Worm (Caenorhabditis elegans) whole organism, L3 larva: Measurements from ENCODE around the gene tag-342.

ENCODE experiments used
- R02D3.7 ChIP-seq: fragments of 150-350 bp; optimal IDR thresholded peaks from 2 replicates; lab custom pipeline; 2014; ENCODE audit warnings: missing biosample characterization, missing genetic modification characterization
- ZK546.5 ChIP-seq: sonication (generic microtip); optimal IDR thresholded peaks from 2 replicates; lab custom pipeline; 2017; ENCODE audit warnings: missing biosample characterization, missing genetic modification characterization
- aly-2 ChIP-seq: fragments of 150-350 bp; optimal IDR thresholded peaks from 2 replicates; lab custom pipeline; 2014; ENCODE audit warnings: missing biosample characterization, missing genetic modification characterization
- ama-1 ChIP-seq: fragments of 150-350 bp; optimal IDR thresholded peaks from 2 replicates; lab custom pipeline; 2018
- ceh-82 ChIP-seq: fragments of 150-350 bp; optimal IDR thresholded peaks from 2 replicates; lab custom pipeline; 2014; ENCODE audit warnings: missing biosample characterization, missing genetic modification characterization
- ceh-9 ChIP-seq: sonication (generic microtip); optimal IDR thresholded peaks from 2 replicates; lab custom pipeline; 2018; ENCODE audit warnings: missing biosample characterization, missing genetic modification characterization
- daf-12 ChIP-seq: fragments of 150-350 bp; optimal IDR thresholded peaks from 2 replicates; lab custom pipeline; 2014; ENCODE audit warnings: missing biosample characterization, missing genetic modification reagents, missing genetic modification characterization
- egl-27 ChIP-seq: sonication (generic microtip); optimal IDR thresholded peaks from 4 replicates; lab custom pipeline; 2017; ENCODE audit warnings: missing biosample characterization, missing genetic modification reagents, missing genetic modification characterization
- egl-5 ChIP-seq: fragments of 150-350 bp; optimal IDR thresholded peaks from 2 replicates; lab custom pipeline; 2017; ENCODE audit warnings: missing biosample characterization, missing genetic modification reagents, missing genetic modification characterization, inconsistent platforms
- elt-1 ChIP-seq: fragments of 150-350 bp; optimal IDR thresholded peaks from 2 replicates; lab custom pipeline; 2014; ENCODE audit warnings: missing biosample characterization, missing genetic modification characterization
- elt-2 ChIP-seq: sonication (generic microtip); optimal IDR thresholded peaks from 2 replicates; lab custom pipeline; 2016; ENCODE audit warnings: missing genetic modification reagents, mild to moderate bottlenecking, missing genetic modification characterization, missing compliant biosample characterization
- elt-3 ChIP-seq, 3 experiments: fragments of 150-350 bp in 1 of 3; sonication (generic microtip) in 2 of 3; optimal IDR thresholded peaks; 2 replicates in 2 of 3; 4 replicates in 1 of 3; lab custom pipeline; 2014 to 2017; ENCODE audit warnings: missing biosample characterization in 3 of 3, missing genetic modification characterization in 3 of 3
- eor-1 ChIP-seq, 2 experiments: fragments of 150-350 bp; optimal IDR thresholded peaks; 2 replicates each; lab custom pipeline; 2014 to 2018; ENCODE audit warnings: missing biosample characterization in 2 of 2, missing genetic modification characterization in 2 of 2
- fkh-10 ChIP-seq: sonication (generic microtip); optimal IDR thresholded peaks from 2 replicates; lab custom pipeline; 2017; ENCODE audit warnings: missing biosample characterization, missing genetic modification reagents, missing genetic modification characterization
- fkh-2 ChIP-seq: fragments of 150-350 bp; optimal IDR thresholded peaks from 2 replicates; lab custom pipeline; 2014; ENCODE audit warnings: missing biosample characterization, missing genetic modification reagents, missing genetic modification characterization
- hmg-11 ChIP-seq: sonication (generic microtip); optimal IDR thresholded peaks from 2 replicates; lab custom pipeline; 2016; ENCODE audit warnings: missing genetic modification characterization, missing compliant biosample characterization
- lin-15B ChIP-seq: fragments of 150-350 bp; optimal IDR thresholded peaks from 2 replicates; lab custom pipeline; 2014; ENCODE audit warnings: missing biosample characterization, missing genetic modification characterization
- lin-39 ChIP-seq: fragments of 150-350 bp; optimal IDR thresholded peaks from 2 replicates; lab custom pipeline; 2018; ENCODE audit warnings: missing biosample characterization, missing genetic modification reagents, missing genetic modification characterization
- lsy-12 ChIP-seq: sonication (generic microtip); optimal IDR thresholded peaks from 2 replicates; lab custom pipeline; 2016; ENCODE audit warnings: mild to moderate bottlenecking, missing genetic modification characterization, missing compliant biosample characterization
- mdl-1 ChIP-seq: fragments of 150-350 bp; optimal IDR thresholded peaks from 2 replicates; lab custom pipeline; 2014; ENCODE audit warnings: missing biosample characterization, missing genetic modification characterization
- mml-1 ChIP-seq: fragments of 150-350 bp; sonication (generic microtip); optimal IDR thresholded peaks from 3 replicates; lab custom pipeline; 2014; ENCODE audit warnings: missing biosample characterization, missing genetic modification characterization
- nfya-1 ChIP-seq: sonication (generic microtip); optimal IDR thresholded peaks from 2 replicates; lab custom pipeline; 2017; ENCODE audit warnings: missing genetic modification characterization, mild to moderate bottlenecking, missing compliant biosample characterization, antibody characterized with exemption, moderate library complexity; ENCODE audit not compliant: insufficient read depth
- nhr-11 ChIP-seq: fragments of 150-350 bp; optimal IDR thresholded peaks from 2 replicates; lab custom pipeline; 2014; ENCODE audit warnings: missing biosample characterization, missing genetic modification characterization
- nhr-23 ChIP-seq: fragments of 150-350 bp; optimal IDR thresholded peaks from 2 replicates; lab custom pipeline; 2014; ENCODE audit warnings: missing biosample characterization, missing genetic modification reagents, missing genetic modification characterization
- nhr-237 ChIP-seq: fragments of 150-350 bp; optimal IDR thresholded peaks from 2 replicates; lab custom pipeline; 2014; ENCODE audit warnings: missing biosample characterization, missing genetic modification characterization
- nhr-25 ChIP-seq: sonication (generic microtip); optimal IDR thresholded peaks from 2 replicates; lab custom pipeline; 2017; ENCODE audit warnings: missing biosample characterization, missing genetic modification characterization
- nhr-43 ChIP-seq: sonication (generic microtip); optimal IDR thresholded peaks from 2 replicates; lab custom pipeline; 2016; ENCODE audit warnings: mild to moderate bottlenecking, missing genetic modification characterization, missing compliant biosample characterization; ENCODE audit not compliant: poor library complexity, severe bottlenecking
- nhr-67 ChIP-seq: fragments of 150-350 bp; optimal IDR thresholded peaks from 2 replicates; lab custom pipeline; 2014; ENCODE audit warnings: missing biosample characterization, missing genetic modification characterization
- nhr-76 ChIP-seq: fragments of 150-350 bp; sonication (generic microtip); optimal IDR thresholded peaks from 5 replicates; lab custom pipeline; 2014; ENCODE audit warnings: missing biosample characterization, missing genetic modification characterization
- nhr-77 ChIP-seq: fragments of 150-350 bp; optimal IDR thresholded peaks from 2 replicates; lab custom pipeline; 2014; ENCODE audit warnings: missing biosample characterization, missing genetic modification characterization
- pha-4 ChIP-seq: fragments of 150-350 bp; optimal IDR thresholded peaks from 2 replicates; lab custom pipeline; 2014; ENCODE audit warnings: missing biosample characterization, missing genetic modification reagents, missing genetic modification characterization
- pqm-1 ChIP-seq: fragments of 150-350 bp; optimal IDR thresholded peaks from 2 replicates; lab custom pipeline; 2017; ENCODE audit warnings: missing biosample characterization, missing genetic modification characterization, inconsistent platforms
- sea-2 ChIP-seq: fragments of 150-350 bp; sonication (generic microtip); optimal IDR thresholded peaks from 4 replicates; lab custom pipeline; 2014; ENCODE audit warnings: missing biosample characterization, missing genetic modification reagents, missing genetic modification characterization
- tbx-2 ChIP-seq: sonication (generic microtip); optimal IDR thresholded peaks from 2 replicates; lab custom pipeline; 2016; ENCODE audit warnings: mild to moderate bottlenecking, missing genetic modification characterization, missing compliant biosample characterization
- unc-62 ChIP-seq: fragments of 150-350 bp; sonication (generic microtip); optimal IDR thresholded peaks from 4 replicates; lab custom pipeline; 2014; ENCODE audit warnings: missing biosample characterization, missing genetic modification reagents, missing genetic modification characterization
- zag-1 ChIP-seq: fragments of 150-350 bp; optimal IDR thresholded peaks from 2 replicates; lab custom pipeline; 2014; ENCODE audit warnings: missing biosample characterization, missing genetic modification characterization
- ztf-11 ChIP-seq: fragments of 150-350 bp; optimal IDR thresholded peaks from 2 replicates; lab custom pipeline; 2014; ENCODE audit warnings: missing biosample characterization, missing genetic modification characterization
- ztf-4 ChIP-seq: fragments of 150-350 bp; optimal IDR thresholded peaks from 2 replicates; lab custom pipeline; 2014; ENCODE audit warnings: missing biosample characterization, missing genetic modification characterization

tag-342 gene

DNA sequence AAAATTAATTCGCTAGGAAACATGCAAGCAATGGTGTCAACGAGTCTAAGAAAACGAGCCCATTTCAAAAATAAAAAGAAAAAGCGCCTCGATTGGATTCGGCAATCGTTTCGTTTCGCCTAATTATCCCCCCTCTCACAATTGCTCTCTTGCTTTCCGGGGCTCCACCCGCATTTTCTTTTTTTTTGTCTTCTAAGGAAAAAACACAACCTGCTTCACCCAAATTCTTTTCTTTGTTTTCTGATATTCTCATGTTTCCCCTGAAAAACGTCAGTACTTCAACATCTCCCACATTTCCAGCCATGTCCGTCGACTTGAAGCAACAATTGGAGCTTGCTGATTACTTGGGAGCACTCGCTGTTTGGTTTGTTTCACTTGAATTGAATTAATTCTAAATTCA lies 20.5 kb downstream of the tag-342 start, which contains the start of gene nlp-36:
nlp-36 (plus strand) TSS at position 301 of the 400 bp plus-strand sequence.
- TF ChIP-seq eor-1 (tag; optimal IDR thresholded peaks at IDR 0.05; lab: Kevin White, UChicago) (no peak), unc-62 (GFP tag; lab: Kevin White, UChicago) (no peak), tbx-2 (tag; lab: Kevin White, UChicago) (no peak), nhr-43 (tag; lab: Kevin White, UChicago) (no peak), nhr-25 (tag; lab: Kevin White, UChicago) (no peak), ztf-11 (tag; lab: Kevin White, UChicago) (no peak), egl-27 (tag; lab: Kevin White, UChicago) (no peak), nhr-67 (tag; lab: Kevin White, UChicago) (no peak), fkh-2 (tag; lab: Kevin White, UChicago) (no peak), mml-1 (tag; lab: Kevin White, UChicago) (no peak), hmg-11 (tag; lab: Kevin White, UChicago) (no peak), pqm-1 (tag; lab: Kevin White, UChicago) (no peak), sea-2 (GFP tag; lab: Kevin White, UChicago) (no peak), zag-1 (no peak), ZK546.5 (tag; lab: Kevin White, UChicago) (no peak), nfya-1 (no peak), ama-1 (lab: Kevin White, UChicago) (no peak), ztf-4 (tag; lab: Kevin White, UChicago) (no peak)
- TF ChIP-seq, all 47 proteins: peak for 0

DNA sequence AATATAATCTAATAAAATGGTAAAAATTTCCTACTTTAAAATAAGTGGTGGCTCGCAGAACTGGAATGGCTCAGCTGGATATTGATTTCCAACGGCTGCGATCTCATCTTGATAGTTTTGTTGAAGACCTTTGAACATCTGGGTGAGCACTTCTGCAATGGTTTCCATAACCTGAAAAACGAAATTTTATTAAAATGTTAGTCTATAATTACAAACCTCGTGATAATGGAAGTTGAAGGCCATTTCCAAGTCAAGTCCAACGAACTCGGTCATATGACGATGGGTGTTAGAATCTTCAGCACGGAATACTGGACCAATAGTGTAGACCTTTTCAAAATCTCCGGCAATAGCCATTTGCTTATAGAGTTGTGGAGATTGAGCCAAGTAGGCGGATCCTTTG lies 21.8 kb downstream of the tag-342 start:
- TF ChIP-seq ceh-82, result no peak
- no peak for TF ChIP-seq lin-39 (tag; lab: Kevin White, UChicago)
- TF ChIP-seq elt-1 (tag; lab: Kevin White, UChicago), result no peak
- TF ChIP-seq fkh-2 (tag; lab: Kevin White, UChicago), result no peak
- TF ChIP-seq mdl-1 (tag; lab: Kevin White, UChicago), result no peak
- TF ChIP-seq elt-3 (tag; optimal IDR thresholded peaks at IDR 0.05; lab: Kevin White, UChicago), result no peak
- no peak for TF ChIP-seq ceh-9 (tag; lab: Kevin White, UChicago)
- TF ChIP-seq egl-5 (tag; lab: Kevin White, UChicago), result no peak
- no peak for TF ChIP-seq ztf-11 (tag; lab: Kevin White, UChicago)
- TF ChIP-seq zag-1, result no peak
- no peak for TF ChIP-seq sea-2 (GFP tag; lab: Kevin White, UChicago)
- TF ChIP-seq eor-1 (tag; optimal IDR thresholded peaks at IDR 0.05; lab: Kevin White, UChicago), result no peak
- no peak for TF ChIP-seq unc-62 (GFP tag; lab: Kevin White, UChicago)
- TF ChIP-seq nhr-11 (tag; lab: Kevin White, UChicago), result no peak
- no peak for TF ChIP-seq nhr-43 (tag; lab: Kevin White, UChicago)
- TF ChIP-seq ZK546.5 (tag; lab: Kevin White, UChicago), result no peak
- TF ChIP-seq elt-2 (tag; lab: Kevin White, UChicago), result no peak
- TF ChIP-seq lsy-12, result no peak
- no peak for TF ChIP-seq aly-2
- TF ChIP-seq, all 47 proteins: peak for 0

DNA sequence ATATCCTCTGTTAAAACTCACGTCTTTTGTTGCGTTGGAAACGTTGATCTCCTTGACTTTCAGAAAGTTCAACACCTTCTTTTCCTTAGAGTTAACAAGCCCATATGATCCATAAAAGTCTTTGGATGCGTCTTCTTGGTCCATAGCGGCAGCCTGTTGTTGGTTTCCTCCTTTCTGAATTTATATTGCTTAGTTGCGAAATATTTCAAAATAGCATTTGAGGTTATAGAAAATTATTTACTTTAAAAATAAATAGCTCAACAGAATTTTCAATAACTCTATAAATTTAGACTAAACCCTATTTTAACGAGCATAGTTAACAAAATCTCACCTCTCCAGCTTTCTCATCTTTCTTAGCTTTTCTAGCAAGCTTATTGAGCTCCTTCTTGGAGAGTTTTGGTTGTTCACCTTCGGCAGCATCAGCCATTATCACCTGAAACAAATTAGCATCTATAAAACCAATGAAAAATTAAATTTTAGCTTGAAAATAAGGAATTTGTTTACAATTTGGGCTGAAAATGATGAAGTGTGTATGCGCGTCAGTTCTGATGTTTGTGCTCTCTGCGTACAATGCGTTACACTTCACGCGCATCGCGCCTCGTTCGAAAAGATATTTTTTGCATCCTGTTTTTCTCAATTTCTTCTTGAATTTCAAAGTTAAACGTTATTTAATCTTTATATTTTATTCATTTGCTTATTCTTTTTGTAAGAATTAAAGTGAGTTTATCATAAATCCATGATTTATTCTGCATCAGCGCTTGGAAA lies 23.0 kb downstream of the tag-342 start, which contains the start of the genes dars-1 and ctr-9:
dars-1 (minus strand) TSS at position 433 of the 765 bp plus-strand sequence.
ctr-9 (plus strand) TSS at position 614 of the 765 bp plus-strand sequence.
- TF ChIP-seq elt-1 (tag; lab: Kevin White, UChicago), result no peak
- no peak for TF ChIP-seq R02D3.7 (tag; lab: Kevin White, UChicago)
- TF ChIP-seq lin-15B (tag; lab: Kevin White, UChicago), result peak; percentile 28
- peak; percentile 9 for TF ChIP-seq nhr-23
- no peak for TF ChIP-seq daf-12 (tag; lab: Kevin White, UChicago)
- TF ChIP-seq aly-2, result no peak
- peak; percentile 65 for TF ChIP-seq pha-4
- peak; percentile 3 for TF ChIP-seq hmg-11 (tag; lab: Kevin White, UChicago)
- peak; percentile 37 for TF ChIP-seq nfya-1

DNA sequence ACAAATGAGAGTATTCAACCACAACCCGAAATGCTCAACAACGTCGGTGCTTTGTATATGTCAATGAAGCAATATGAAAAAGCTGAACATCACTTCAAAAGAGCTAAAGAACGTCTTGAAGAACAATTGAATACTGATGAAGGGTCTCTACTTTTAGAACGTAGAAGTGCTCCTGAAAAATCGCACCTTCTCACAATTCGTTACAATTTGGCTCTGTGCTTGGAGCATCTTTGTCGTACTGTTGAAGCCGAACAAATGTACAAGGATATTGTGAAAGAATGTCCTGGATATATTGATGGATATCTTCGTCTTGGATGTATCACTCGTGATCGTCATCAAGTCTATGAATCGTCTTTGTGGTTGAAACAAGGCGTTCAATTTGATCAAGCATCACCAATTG lies 26.3 kb downstream of the tag-342 start:
- TF ChIP-seq nhr-237, result no peak
- no peak for TF ChIP-seq nhr-77 (tag; lab: Kevin White, UChicago)
- TF ChIP-seq egl-27 (tag; lab: Kevin White, UChicago), result no peak
- TF ChIP-seq nhr-76 (tag; lab: Kevin White, UChicago), result no peak
- TF ChIP-seq mdl-1 (tag; lab: Kevin White, UChicago), result no peak
- no peak for TF ChIP-seq eor-1 (tag; optimal IDR thresholded peaks at IDR 0.05; lab: Kevin White, UChicago)
- no peak for TF ChIP-seq lin-15B (tag; lab: Kevin White, UChicago)
- TF ChIP-seq elt-2 (tag; lab: Kevin White, UChicago), result no peak
- no peak for TF ChIP-seq fkh-10 (GFP tag; lab: Kevin White, UChicago)
- TF ChIP-seq nhr-23, result no peak
- no peak for TF ChIP-seq unc-62 (GFP tag; lab: Kevin White, UChicago)
- TF ChIP-seq sea-2 (GFP tag; lab: Kevin White, UChicago), result no peak
- no peak for TF ChIP-seq zag-1
- TF ChIP-seq nhr-11 (tag; lab: Kevin White, UChicago), result no peak
- TF ChIP-seq hmg-11 (tag; lab: Kevin White, UChicago), result no peak
- TF ChIP-seq, all 47 proteins: peak for 0
